Worm (Caenorhabditis elegans) whole organism, mixed stage, embryonic: ENCODE data around the gene htp-2.

Source experiments
- elt-1 ChIP-seq: sonication (generic microtip); optimal IDR thresholded peaks from 2 replicates; lab custom pipeline; 2017; ENCODE audit warnings: missing genetic modification characterization, mild to moderate bottlenecking, missing compliant biosample characterization, antibody characterized with exemption, moderate library complexity, borderline replicate concordance; ENCODE audit not compliant: insufficient read depth
- nhr-12 ChIP-seq: fragments of 150-350 bp; optimal IDR thresholded peaks from 2 replicates; lab custom pipeline; 2014; ENCODE audit warnings: missing biosample characterization, missing genetic modification characterization
- sptf-1 ChIP-seq: sonication (generic microtip); optimal IDR thresholded peaks from 2 replicates; lab custom pipeline; 2017; ENCODE audit warnings: mild to moderate bottlenecking, missing genetic modification characterization, moderate library complexity, missing compliant biosample characterization
- unc-39 ChIP-seq: fragments of 150-350 bp; optimal IDR thresholded peaks from 2 replicates; lab custom pipeline; 2014; ENCODE audit warnings: missing biosample characterization, missing genetic modification characterization
- unc-62 ChIP-seq: fragments of 150-350 bp; optimal IDR thresholded peaks from 2 replicates; lab custom pipeline; 2014; ENCODE audit warnings: missing biosample characterization, missing genetic modification reagents, missing genetic modification characterization
- ztf-11 ChIP-seq: fragments of 150-350 bp; optimal IDR thresholded peaks from 2 replicates; lab custom pipeline; 2014; ENCODE audit warnings: missing biosample characterization, missing genetic modification characterization

DNA sequence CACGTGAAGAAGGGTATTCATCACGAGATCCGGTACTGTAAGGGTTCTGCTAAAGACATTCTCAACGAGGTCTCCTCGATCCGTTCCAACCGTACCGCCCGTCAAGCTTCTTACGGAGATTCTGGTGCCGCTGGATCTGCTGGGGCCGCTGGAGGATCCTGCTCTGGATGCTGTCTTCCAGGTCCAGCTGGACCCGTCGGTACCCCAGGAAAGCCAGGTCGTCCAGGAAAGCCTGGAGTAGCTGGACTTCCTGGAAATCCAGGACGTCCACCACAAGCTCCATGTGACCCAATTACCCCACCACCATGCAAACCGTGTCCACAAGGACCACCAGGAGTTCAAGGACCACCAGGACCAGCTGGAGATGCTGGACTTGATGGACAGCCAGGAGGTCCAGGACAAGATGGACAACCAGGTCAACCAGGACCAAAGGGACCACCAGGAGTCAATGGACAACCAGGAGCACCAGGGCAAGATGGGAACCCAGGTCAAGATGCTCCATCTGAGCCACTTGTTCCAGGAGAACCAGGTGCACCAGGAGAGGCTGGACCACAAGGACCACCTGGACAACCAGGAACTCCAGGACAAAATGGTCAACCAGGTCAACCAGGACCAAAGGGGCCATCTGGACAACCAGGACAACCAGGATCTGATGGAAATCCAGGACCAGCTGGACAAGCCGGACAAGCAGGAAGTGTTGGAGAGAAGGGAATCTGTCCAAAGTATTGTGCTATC is 41.8 kb upstream of the htp-2 start:
- TF ChIP-seq unc-39 (tag; lab: Kevin White, UChicago) (no peak), ztf-11 (tag; lab: Kevin White, UChicago) (no peak), nhr-12 (no peak), unc-62 (GFP tag; lab: Kevin White, UChicago) (no peak), sptf-1 (tag; lab: Kevin White, UChicago) (no peak), elt-1 (no peak)
